Fruit fly (Drosophila melanogaster) whole organism, embryonic: Measurements from ENCODE around the gene wapl.

ENCODE experiments used
- B-H1 ChIP-seq: fragments of 200-800 bp; sonication (Bioruptor generic); IDR thresholded peaks from 3 replicates; pipeline ENCODE4 v1.3.6; 2022; ENCODE audit warnings: missing biosample characterization, missing genetic modification characterization
- CG10565 ChIP-seq: fragments of 200-800 bp; sonication (Bioruptor generic); optimal IDR thresholded peaks from 3 replicates; lab custom pipeline; 2016; ENCODE audit warnings: missing biosample characterization, mild to moderate bottlenecking, missing genetic modification characterization
- CG11695 ChIP-seq: fragments of 200-800 bp; sonication (Bioruptor generic); IDR thresholded peaks from 3 replicates; pipeline ENCODE4 v1.3.6; 2022; ENCODE audit warnings: missing biosample characterization, missing genetic modification characterization
- CG12219 ChIP-seq: fragments of 200-800 bp; sonication (Bioruptor generic); optimal IDR thresholded peaks from 3 replicates; lab custom pipeline; 2018; ENCODE audit warnings: missing biosample characterization, mild to moderate bottlenecking, missing genetic modification characterization
- CG12236 ChIP-seq: fragments of 200-800 bp; sonication (Bioruptor generic); optimal IDR thresholded peaks from 2 replicates; lab custom pipeline; 2016; ENCODE audit warnings: missing biosample characterization, missing genetic modification characterization
- CG13287 ChIP-seq: fragments of 200-800 bp; sonication (Bioruptor generic); IDR thresholded peaks from 2 replicates; pipeline ENCODE4 v1.3.6; 2022; ENCODE audit warnings: missing biosample characterization, missing genetic modification characterization; ENCODE audit not compliant: partially characterized antibody
- CG17186 ChIP-seq: fragments of 200-800 bp; sonication (Bioruptor generic); optimal IDR thresholded peaks from 3 replicates; lab custom pipeline; 2017; ENCODE audit warnings: missing biosample characterization, missing genetic modification reagents, missing genetic modification characterization
- CG17568 ChIP-seq: fragments of 200-800 bp; sonication (Bioruptor generic); optimal IDR thresholded peaks from 2 replicates; lab custom pipeline; 2018; ENCODE audit warnings: missing biosample characterization, mild to moderate bottlenecking, missing genetic modification characterization, moderate library complexity
- CG17912 ChIP-seq: fragments of 200-800 bp; sonication (Bioruptor generic); optimal IDR thresholded peaks from 2 replicates; lab custom pipeline; 2018; ENCODE audit warnings: missing biosample characterization, mild to moderate bottlenecking, missing genetic modification characterization
- CG32772 ChIP-seq: fragments of 200-800 bp; sonication (Bioruptor generic); IDR thresholded peaks from 2 replicates; pipeline ENCODE4 v1.3.6; 2022; ENCODE audit warnings: missing biosample characterization, missing genetic modification characterization
- CG3995 ChIP-seq: fragments of 200-800 bp; sonication (Bioruptor generic); optimal IDR thresholded peaks from 3 replicates; lab custom pipeline; 2016; ENCODE audit warnings: missing biosample characterization, missing genetic modification characterization
- CG8765 ChIP-seq: fragments of 200-800 bp; sonication (Bioruptor generic); IDR thresholded peaks from 2 replicates; pipeline ENCODE4 v1.3.6; 2022; ENCODE audit warnings: missing biosample characterization, missing genetic modification characterization
- CG9727 ChIP-seq: fragments of 200-800 bp; sonication (Bioruptor generic); optimal IDR thresholded peaks from 3 replicates; lab custom pipeline; 2017; ENCODE audit warnings: missing biosample characterization, mild to moderate bottlenecking, missing genetic modification characterization
- Dip3 ChIP-seq: fragments of 200-800 bp; sonication (Bioruptor generic); optimal IDR thresholded peaks from 3 replicates; lab custom pipeline; 2016; ENCODE audit warnings: missing biosample characterization, missing genetic modification characterization
- Dref ChIP-seq: fragments of 200-800 bp; sonication (Bioruptor generic); IDR thresholded peaks from 2 replicates; pipeline ENCODE4 v1.3.6; 2022; ENCODE audit warnings: missing biosample characterization, missing genetic modification characterization
- E2f1 ChIP-seq: fragments of 200-800 bp; sonication (Bioruptor generic); IDR thresholded peaks from 2 replicates; pipeline ENCODE4 v1.3.6; 2022; ENCODE audit warnings: missing biosample characterization, missing genetic modification characterization
- E2f2 ChIP-seq: fragments of 200-800 bp; sonication (Bioruptor generic); IDR thresholded peaks from 2 replicates; pipeline ENCODE4 v1.3.6; 2022; ENCODE audit warnings: missing biosample characterization, missing genetic modification characterization
- HLH3B ChIP-seq: fragments of 200-800 bp; sonication (Bioruptor generic); IDR thresholded peaks from 2 replicates; pipeline ENCODE4 v1.3.6; 2022; ENCODE audit warnings: missing biosample characterization, missing genetic modification characterization
- Hr78 ChIP-seq, 2 experiments: fragments of 200-800 bp in 1 of 2; fragments of >200 bp in 1 of 2; sonication (Bioruptor generic) in 1 of 2; optimal IDR thresholded peaks; 2 replicates each; lab custom pipeline; 2017 to 2019; ENCODE audit warnings: missing biosample characterization in 2 of 2, missing genetic modification characterization in 2 of 2, mild to moderate bottlenecking in 1 of 2, moderate library complexity in 1 of 2
- MESR4 ChIP-seq: fragments of 200-800 bp; sonication (Bioruptor generic); optimal IDR thresholded peaks from 2 replicates; lab custom pipeline; 2018; ENCODE audit warnings: missing biosample characterization, mild to moderate bottlenecking, missing genetic modification characterization, moderate library complexity
- MTF-1 ChIP-seq: fragments of 200-800 bp; sonication (Bioruptor generic); optimal IDR thresholded peaks from 2 replicates; lab custom pipeline; 2018; ENCODE audit warnings: missing biosample characterization, mild to moderate bottlenecking, missing genetic modification characterization, borderline replicate concordance
- Nf-YB ChIP-seq: fragments of 200-800 bp; sonication (Bioruptor generic); optimal IDR thresholded peaks from 3 replicates; lab custom pipeline; 2019; ENCODE audit warnings: missing biosample characterization, mild to moderate bottlenecking, missing genetic modification characterization, moderate library complexity
- Nf-YC ChIP-seq: fragments of 200-800 bp; optimal IDR thresholded peaks from 3 replicates; lab custom pipeline; 2019; ENCODE audit warnings: missing biosample characterization, mild to moderate bottlenecking, missing genetic modification characterization, moderate library complexity
- Opbp ChIP-seq: fragments of 200-800 bp; sonication (Bioruptor generic); IDR thresholded peaks from 3 replicates; pipeline ENCODE4 v1.3.6; 2022; ENCODE audit warnings: missing biosample characterization, missing genetic modification characterization; ENCODE audit not compliant: partially characterized antibody
- Trl ChIP-seq, 3 experiments: fragments of >200 bp in 2 of 3; fragments of 200-800 bp in 1 of 3; sonication (Bioruptor generic) in 1 of 3; optimal IDR thresholded peaks; 2 replicates in 1 of 3; 3 replicates in 2 of 3; lab custom pipeline; 2016 to 2017; ENCODE audit warnings: missing biosample characterization in 1 of 3, missing genetic modification characterization in 1 of 3
- amos ChIP-seq: fragments of 200-800 bp; sonication (Bioruptor generic); IDR thresholded peaks from 2 replicates; pipeline ENCODE4 v1.3.6; 2022; ENCODE audit warnings: missing biosample characterization, missing genetic modification characterization; ENCODE audit not compliant: partially characterized antibody
- bcd ChIP-seq: fragments of 200-800 bp; sonication (Bioruptor generic); optimal IDR thresholded peaks from 2 replicates; lab custom pipeline; 2017; ENCODE audit warnings: missing biosample characterization, mild to moderate bottlenecking, missing genetic modification characterization
- bowl ChIP-seq: fragments of 200-800 bp; sonication (Bioruptor generic); IDR thresholded peaks from 2 replicates; pipeline ENCODE4 v1.3.6; 2022; ENCODE audit warnings: missing biosample characterization, missing genetic modification characterization
- cato ChIP-seq: fragments of 200-800 bp; sonication (Bioruptor generic); optimal IDR thresholded peaks from 2 replicates; lab custom pipeline; 2016; ENCODE audit warnings: missing biosample characterization, missing genetic modification characterization, borderline replicate concordance
- danr ChIP-seq: fragments of 200-800 bp; sonication (Bioruptor generic); IDR thresholded peaks from 2 replicates; pipeline ENCODE4 v1.3.6; 2022; ENCODE audit warnings: missing biosample characterization, missing genetic modification characterization
- eve ChIP-seq, 2 experiments: fragments of >200 bp; optimal IDR thresholded peaks; 2 replicates each; lab custom pipeline; 2017; ENCODE audit warnings: missing biosample characterization in 2 of 2, missing genetic modification characterization in 2 of 2
- ewg ChIP-seq: fragments of 200-800 bp; sonication (Bioruptor generic); optimal IDR thresholded peaks from 3 replicates; lab custom pipeline; 2017; ENCODE audit warnings: mild to moderate bottlenecking, missing biosample characterization, missing genetic modification reagents, missing genetic modification characterization
- hth ChIP-seq: fragments of >200 bp; optimal IDR thresholded peaks from 2 replicates; lab custom pipeline; 2017; ENCODE audit warnings: inconsistent platforms
- mam ChIP-seq: fragments of 200-800 bp; sonication (Bioruptor generic); optimal IDR thresholded peaks from 3 replicates; lab custom pipeline; 2016; ENCODE audit warnings: missing biosample characterization, missing genetic modification characterization
- pb ChIP-seq: fragments of 200-800 bp; sonication (Bioruptor generic); optimal IDR thresholded peaks from 3 replicates; lab custom pipeline; 2016; ENCODE audit warnings: missing biosample characterization, missing genetic modification characterization
- row ChIP-seq: fragments of 200-800 bp; sonication (Bioruptor generic); IDR thresholded peaks from 3 replicates; pipeline ENCODE4 v1.3.6; 2022; ENCODE audit warnings: missing biosample characterization, missing genetic modification characterization
- sens-2 ChIP-seq: fragments of 200-800 bp; sonication (Bioruptor generic); IDR thresholded peaks from 2 replicates; pipeline ENCODE4 v1.3.6; 2022; ENCODE audit warnings: missing biosample characterization, missing genetic modification characterization
- seq ChIP-seq: fragments of 200-800 bp; sonication (Bioruptor generic); IDR thresholded peaks from 2 replicates; pipeline ENCODE4 v1.3.6; 2022; ENCODE audit warnings: missing biosample characterization, missing genetic modification characterization
- sisA ChIP-seq: fragments of 200-800 bp; sonication (Bioruptor generic); IDR thresholded peaks from 2 replicates; pipeline ENCODE4 v1.3.6; 2022; ENCODE audit warnings: missing biosample characterization, missing genetic modification characterization
- unc-4 ChIP-seq: fragments of 200-800 bp; sonication (Bioruptor generic); IDR thresholded peaks from 2 replicates; pipeline ENCODE4 v1.3.6; 2022; ENCODE audit warnings: missing biosample characterization, missing genetic modification characterization; ENCODE audit not compliant: partially characterized antibody
- vvl ChIP-seq: fragments of 200-800 bp; sonication (Bioruptor generic); IDR thresholded peaks from 2 replicates; pipeline ENCODE4 v1.3.6; 2022; ENCODE audit warnings: missing biosample characterization, missing genetic modification characterization
- zen2 ChIP-seq: fragments of 200-800 bp; sonication (Bioruptor generic); IDR thresholded peaks from 3 replicates; pipeline ENCODE4 v1.3.6; 2022; ENCODE audit warnings: missing biosample characterization, missing genetic modification characterization; ENCODE audit not compliant: partially characterized antibody

wapl gene

dm6 chrX:2145114-2145513, 13.7 kb downstream of the wapl start, which contains the start of gene Pgd (continued):
- TF ChIP-seq zen2 (GFP tag; lab: Robert Waterston, UW) (peak; percentile 37; the same call in 1 of the 3 replicates), unc-4 (GFP tag; lab: Robert Waterston, UW) (peak; percentile 79), eve (GFP tag; optimal IDR thresholded peaks at IDR 0.05; lab: Kevin White, UChicago) (no peak), bcd (no peak), CG10565 (GFP tag; lab: Kevin White, UChicago) (no peak), Opbp (GFP tag; lab: Robert Waterston, UW) (peak; percentile 62), cato (GFP tag; lab: Kevin White, UChicago) (no peak), CG17568 (GFP tag; lab: Kevin White, UChicago) (no peak), HLH3B (GFP tag; lab: Robert Waterston, UW) (no peak), CG17912 (no peak), hth (lab: Kevin White, UChicago) (no peak), CG12219 (GFP tag; lab: Kevin White, UChicago) (no peak), pb (GFP tag; lab: Kevin White, UChicago) (no peak), CG13287 (peak; percentile 79), CG12236 (GFP tag; lab: Kevin White, UChicago) (no peak), amos (GFP tag; lab: Robert Waterston, UW) (peak; percentile 69; the same call in 1 of the 2 replicates), row (GFP tag; lab: Robert Waterston, UW) (no peak), Dip3 (GFP tag; lab: Kevin White, UChicago) (no peak), Hr78 (GFP tag; optimal IDR thresholded peaks at IDR 0.05; lab: Kevin White, UChicago) (peak in 1 of 2 experiments; percentile 23), B-H1 (GFP tag; lab: Robert Waterston, UW) (no peak), E2f2 (GFP tag; lab: Robert Waterston, UW) (peak; percentile 82), CG8765 (no peak), Trl (optimal IDR thresholded peaks at IDR 0.05; lab: Kevin White, UChicago) (no peak), Trl (GFP tag; optimal IDR thresholded peaks at IDR 0.05; lab: Kevin White, UChicago) (no peak), Dref (GFP tag; lab: Robert Waterston, UW) (peak; percentile 68), MTF-1 (GFP tag; lab: Kevin White, UChicago) (no peak), CG3995 (GFP tag; lab: Kevin White, UChicago) (no peak), E2f1 (no peak), Nf-YC (tag; lab: Kevin White, UChicago) (peak; percentile 12), MESR4 (GFP tag; lab: Kevin White, UChicago) (peak; percentile 12), CG9727 (GFP tag; lab: Kevin White, UChicago) (no peak), CG32772 (GFP tag; lab: Robert Waterston, UW) (no peak)
- TF ChIP-seq, all 482 proteins: peak for 49

dm6 chrX:2142935-2143312, 15.9 kb downstream of the wapl start:
- TF ChIP-seq seq (GFP tag; lab: Robert Waterston, UW) (peak; percentile 47; the same call in 1 of the 2 replicates), Nf-YC (tag; lab: Kevin White, UChicago) (peak; percentile 94), sisA (no peak), ewg (no peak), mam (GFP tag; lab: Kevin White, UChicago) (no peak), vvl (GFP tag; lab: Robert Waterston, UW) (no peak), sens-2 (no peak), CG17186 (GFP tag; lab: Kevin White, UChicago) (no peak), danr (no peak), bowl (GFP tag; lab: Robert Waterston, UW) (no peak), Nf-YB (GFP tag; lab: Kevin White, UChicago) (peak; percentile 94), CG11695 (GFP tag; lab: Robert Waterston, UW) (no peak)
